Worm (Caenorhabditis elegans) whole organism, L1 larva: ENCODE data around the gene R12B2.6.

Experiments
- C16A3.4 ChIP-seq: fragments of 150-350 bp; optimal IDR thresholded peaks from 2 replicates; lab custom pipeline; 2014; ENCODE audit warnings: missing biosample characterization, missing genetic modification characterization
- aly-2 ChIP-seq: fragments of 150-350 bp; optimal IDR thresholded peaks from 2 replicates; lab custom pipeline; 2014; ENCODE audit warnings: missing biosample characterization, missing genetic modification characterization
- ama-1 ChIP-seq: fragments of 150-350 bp; optimal IDR thresholded peaks from 2 replicates; lab custom pipeline; 2014
- blmp-1 ChIP-seq: fragments of 150-350 bp; optimal IDR thresholded peaks from 2 replicates; lab custom pipeline; 2014; ENCODE audit warnings: missing biosample characterization, missing genetic modification characterization
- ceh-82 ChIP-seq, 3 experiments: fragments of 150-350 bp in 1 of 3; sonication (generic microtip) in 2 of 3; optimal IDR thresholded peaks; 2 replicates each; lab custom pipeline; 2014 to 2017; ENCODE audit warnings: missing biosample characterization in 3 of 3, missing genetic modification characterization in 3 of 3
- ces-1 ChIP-seq: fragments of 150-350 bp; optimal IDR thresholded peaks from 2 replicates; lab custom pipeline; 2014; ENCODE audit warnings: missing biosample characterization, missing genetic modification reagents, missing genetic modification characterization
- dpl-1 ChIP-seq, 3 experiments: fragments of 150-350 bp in 2 of 3; sonication (generic microtip) in 1 of 3; optimal IDR thresholded peaks; 2 replicates each; lab custom pipeline; 2014 to 2017; ENCODE audit warnings: missing biosample characterization in 3 of 3, missing genetic modification characterization in 3 of 3, missing genetic modification reagents in 3 of 3
- dsc-1 ChIP-seq: sonication (generic microtip); optimal IDR thresholded peaks from 2 replicates; lab custom pipeline; 2016; ENCODE audit warnings: mild to moderate bottlenecking, missing genetic modification characterization, missing compliant biosample characterization
- efl-1 ChIP-seq, 4 experiments: fragments of 150-350 bp; optimal IDR thresholded peaks in 3 of 4; peaks in 1 of 4; 1 replicate in 1 of 4; 2 replicates in 3 of 4; lab custom pipeline; 2014; ENCODE audit warnings: missing biosample characterization in 2 of 4, missing genetic modification characterization in 2 of 4, missing genetic modification reagents in 2 of 4
- efl-3 ChIP-seq: fragments of 200-800 bp; sonication (Bioruptor generic); optimal IDR thresholded peaks from 2 replicates; lab custom pipeline; 2018; ENCODE audit warnings: mild to moderate bottlenecking, missing genetic modification characterization, missing compliant biosample characterization
- egl-13 ChIP-seq: sonication (generic microtip); optimal IDR thresholded peaks from 2 replicates; lab custom pipeline; 2016; ENCODE audit warnings: missing genotype, missing genetic modification reagents, missing genetic modification characterization, missing compliant biosample characterization
- egl-27 ChIP-seq, 2 experiments: fragments of 150-350 bp in 1 of 2; sonication (generic microtip); optimal IDR thresholded peaks; 3 replicates each; lab custom pipeline; 2017 to 2018; ENCODE audit warnings: missing biosample characterization in 2 of 2, missing genetic modification characterization in 2 of 2, missing genetic modification reagents in 2 of 2
- elt-2 ChIP-seq: sonication (generic microtip); optimal IDR thresholded peaks from 2 replicates; lab custom pipeline; 2016; ENCODE audit warnings: missing genetic modification characterization, mild to moderate bottlenecking, inconsistent platforms, missing compliant biosample characterization, missing genetic modification reagents
- elt-3 ChIP-seq, 6 experiments: fragments of 150-350 bp in 1 of 6; sonication (generic microtip); optimal IDR thresholded peaks; 2 replicates each; lab custom pipeline; 2017 to 2018; ENCODE audit warnings: missing biosample characterization in 6 of 6, missing genetic modification characterization in 6 of 6, inconsistent platforms in 1 of 6
- fkh-10 ChIP-seq: sonication (generic microtip); optimal IDR thresholded peaks from 2 replicates; lab custom pipeline; 2017; ENCODE audit warnings: missing biosample characterization, missing genetic modification reagents, missing genetic modification characterization
- fos-1 ChIP-seq: fragments of 150-350 bp; optimal IDR thresholded peaks from 2 replicates; lab custom pipeline; 2014; ENCODE audit warnings: missing biosample characterization, missing genetic modification characterization
- hlh-4 ChIP-seq: sonication (generic microtip); optimal IDR thresholded peaks from 2 replicates; lab custom pipeline; 2016; ENCODE audit warnings: mild to moderate bottlenecking, missing genetic modification characterization, missing compliant biosample characterization
- hpl-2 ChIP-seq: fragments of 150-350 bp; optimal IDR thresholded peaks from 2 replicates; lab custom pipeline; 2014; ENCODE audit warnings: missing biosample characterization, missing genetic modification reagents, missing genetic modification characterization
- jun-1 ChIP-seq: fragments of 150-350 bp; optimal IDR thresholded peaks from 2 replicates; lab custom pipeline; 2014; ENCODE audit warnings: missing biosample characterization, missing genetic modification reagents, missing genetic modification characterization
- lin-13 ChIP-seq: fragments of 150-350 bp; optimal IDR thresholded peaks from 2 replicates; lab custom pipeline; 2014; ENCODE audit warnings: missing biosample characterization, missing genetic modification reagents, missing genetic modification characterization
- lin-14 ChIP-seq: fragments of 200-800 bp; sonication (Bioruptor generic); optimal IDR thresholded peaks from 2 replicates; lab custom pipeline; 2018; ENCODE audit warnings: mild to moderate bottlenecking, missing genetic modification characterization, moderate library complexity, missing compliant biosample characterization
- lsy-2 ChIP-seq, 2 experiments: fragments of 150-350 bp; optimal IDR thresholded peaks; 2 replicates each; lab custom pipeline; 2014; ENCODE audit warnings: missing biosample characterization in 2 of 2, missing genetic modification characterization in 2 of 2
- mab-9 ChIP-seq: fragments of 200-800 bp; sonication (Bioruptor generic); IDR thresholded peaks from 2 replicates; pipeline ENCODE4 v1.3.6; 2022; ENCODE audit warnings: missing genetic modification reagents, missing genetic modification characterization, missing compliant biosample characterization
- mdl-1 ChIP-seq, 2 experiments: fragments of 150-350 bp; optimal IDR thresholded peaks; 2 replicates each; lab custom pipeline; 2014 to 2017; ENCODE audit warnings: missing biosample characterization in 2 of 2, missing genetic modification characterization in 2 of 2, inconsistent platforms in 1 of 2
- mef-2 ChIP-seq: fragments of 150-350 bp; optimal IDR thresholded peaks from 2 replicates; lab custom pipeline; 2014; ENCODE audit warnings: missing biosample characterization, missing genetic modification characterization
- nhr-11 ChIP-seq: fragments of 150-350 bp; optimal IDR thresholded peaks from 2 replicates; lab custom pipeline; 2014; ENCODE audit warnings: missing biosample characterization, missing genetic modification characterization
- nhr-12 ChIP-seq: sonication (generic microtip); optimal IDR thresholded peaks from 2 replicates; lab custom pipeline; 2017; ENCODE audit warnings: missing biosample characterization, missing genetic modification characterization
- nhr-237 ChIP-seq: fragments of 150-350 bp; optimal IDR thresholded peaks from 2 replicates; lab custom pipeline; 2014; ENCODE audit warnings: missing biosample characterization, missing genetic modification characterization
- nhr-71 ChIP-seq: sonication (generic microtip); optimal IDR thresholded peaks from 2 replicates; lab custom pipeline; 2016; ENCODE audit warnings: mild to moderate bottlenecking, missing genetic modification characterization, moderate library complexity, missing compliant biosample characterization
- nhr-77 ChIP-seq: fragments of 150-350 bp; optimal IDR thresholded peaks from 2 replicates; lab custom pipeline; 2014; ENCODE audit warnings: missing biosample characterization, missing genetic modification characterization
- nhr-85 ChIP-seq: sonication (generic microtip); peaks from one replicate; lab custom pipeline; 2016; ENCODE audit warnings: missing genetic modification characterization, inconsistent platforms, missing compliant biosample characterization
- pag-3 ChIP-seq: sonication (generic microtip); optimal IDR thresholded peaks from 2 replicates; lab custom pipeline; 2017; ENCODE audit warnings: missing genetic modification characterization, mild to moderate bottlenecking, missing compliant biosample characterization, antibody characterized with exemption, borderline replicate concordance; ENCODE audit not compliant: insufficient read depth
- pqm-1 ChIP-seq: sonication (generic microtip); optimal IDR thresholded peaks from 3 replicates; lab custom pipeline; 2017; ENCODE audit warnings: missing biosample characterization, missing genetic modification characterization
- rnt-1 ChIP-seq: sonication (generic microtip); optimal IDR thresholded peaks from 2 replicates; lab custom pipeline; 2016; ENCODE audit warnings: mild to moderate bottlenecking, missing genetic modification characterization, moderate library complexity, missing compliant biosample characterization
- skn-1 ChIP-seq: fragments of 150-350 bp; optimal IDR thresholded peaks from 2 replicates; lab custom pipeline; 2014; ENCODE audit warnings: missing biosample characterization, missing genetic modification characterization
- snpc-4 ChIP-seq: fragments of 150-350 bp; optimal IDR thresholded peaks from 2 replicates; lab custom pipeline; 2014; ENCODE audit warnings: missing biosample characterization, missing genetic modification characterization
- snu-23 ChIP-seq: sonication (generic microtip); optimal IDR thresholded peaks from 2 replicates; lab custom pipeline; 2016; ENCODE audit warnings: missing genetic modification characterization, missing compliant biosample characterization
- sptf-1 ChIP-seq: fragments of 150-350 bp; optimal IDR thresholded peaks from 2 replicates; lab custom pipeline; 2014; ENCODE audit warnings: missing biosample characterization, missing genetic modification characterization
- sup-37 ChIP-seq: fragments of 200-800 bp; sonication (Bioruptor generic); optimal IDR thresholded peaks from 2 replicates; lab custom pipeline; 2018; ENCODE audit warnings: mild to moderate bottlenecking, missing genetic modification characterization, missing compliant biosample characterization
- swsn-7 ChIP-seq: sonication (generic microtip); optimal IDR thresholded peaks from 2 replicates; lab custom pipeline; 2016; ENCODE audit warnings: missing genetic modification characterization, missing compliant biosample characterization
- unc-30 ChIP-seq: sonication (generic microtip); optimal IDR thresholded peaks from 2 replicates; lab custom pipeline; 2017; ENCODE audit warnings: missing biosample characterization, missing genetic modification characterization
- unc-62 ChIP-seq: fragments of 150-350 bp; optimal IDR thresholded peaks from 2 replicates; lab custom pipeline; 2014; ENCODE audit warnings: missing biosample characterization, missing genetic modification reagents, missing genetic modification characterization
- vab-15 ChIP-seq: sonication (generic microtip); optimal IDR thresholded peaks from 2 replicates; lab custom pipeline; 2017; ENCODE audit warnings: missing genotype, mild to moderate bottlenecking, missing genetic modification characterization, missing compliant biosample characterization
- xbp-1 ChIP-seq: sonication (generic microtip); optimal IDR thresholded peaks from 2 replicates; lab custom pipeline; 2016; ENCODE audit warnings: missing genetic modification characterization, missing compliant biosample characterization
- zip-4 ChIP-seq: fragments of 200-800 bp; sonication (Bioruptor generic); optimal IDR thresholded peaks from 2 replicates; lab custom pipeline; 2018; ENCODE audit warnings: mild to moderate bottlenecking, missing genetic modification characterization, moderate library complexity, missing compliant biosample characterization
- ztf-11 ChIP-seq, 2 experiments: sonication (generic microtip); optimal IDR thresholded peaks; 2 replicates each; lab custom pipeline; 2016 to 2017; ENCODE audit warnings: missing genetic modification characterization in 2 of 2, missing biosample characterization in 1 of 2, missing compliant biosample characterization in 1 of 2
- ztf-4 ChIP-seq: fragments of 150-350 bp; optimal IDR thresholded peaks from 2 replicates; lab custom pipeline; 2014; ENCODE audit warnings: missing biosample characterization, missing genetic modification characterization

Gene R12B2.6

DNA sequence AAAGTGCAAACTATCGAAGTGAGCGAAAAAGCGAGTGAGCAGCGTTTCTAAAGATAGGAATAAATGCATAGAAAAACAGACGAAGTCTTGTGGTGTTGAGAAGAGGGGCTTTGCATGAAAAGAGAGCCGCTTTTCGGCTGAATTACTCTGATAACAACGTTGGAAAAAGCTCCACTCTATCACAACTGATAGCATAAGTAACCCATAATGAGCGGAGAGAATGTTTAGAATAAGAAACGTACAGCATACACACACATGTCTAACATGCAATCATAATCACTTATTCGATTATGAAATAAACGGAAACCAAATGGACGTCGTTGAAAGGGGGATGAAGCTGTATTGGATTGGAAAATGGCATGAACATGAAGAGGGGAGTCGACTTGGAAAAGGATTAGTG lies 6.3 kb upstream of the R12B2.6 start (continued):
- TF ChIP-seq unc-30 (tag; lab: Kevin White, UChicago) (no peak), lsy-2 (tag; optimal IDR thresholded peaks at IDR 0.05; lab: Kevin White, UChicago) (peak in 1 of 2 experiments; percentile 11), egl-13 (tag; lab: Kevin White, UChicago) (peak; percentile 11), lin-14 (GFP tag; lab: Kevin White, UChicago) (peak; percentile 7), dpl-1 (GFP tag; optimal IDR thresholded peaks at IDR 0.05; lab: Kevin White, UChicago) (peak in 1 of 3 experiments; percentile 3)

DNA sequence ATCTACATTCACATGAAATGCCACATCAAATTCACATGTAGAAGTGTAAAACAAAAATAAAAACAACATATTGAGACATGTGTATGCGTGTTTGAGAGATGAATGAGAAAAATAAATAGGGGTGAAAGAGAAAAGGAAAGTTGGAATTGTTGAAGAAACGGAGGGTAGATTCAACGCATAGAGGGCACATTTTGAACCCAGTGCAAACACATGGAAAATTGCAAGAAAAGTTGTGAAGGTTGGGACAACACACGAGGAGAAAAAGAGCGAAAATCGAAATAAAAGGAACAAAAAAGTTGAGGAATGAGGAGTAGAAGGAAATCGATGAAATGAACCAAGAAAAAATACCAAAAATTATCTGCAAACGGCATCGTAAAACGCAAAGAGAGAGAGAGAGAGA lies 5.6 kb upstream of the R12B2.6 start:
- TF ChIP-seq lin-14 (GFP tag; lab: Kevin White, UChicago) (peak; percentile 9), elt-3 (tag; optimal IDR thresholded peaks at IDR 0.05; lab: Kevin White, UChicago) (no peak), efl-3 (GFP tag; lab: Kevin White, UChicago) (no peak), unc-62 (GFP tag; lab: Kevin White, UChicago) (no peak), blmp-1 (tag; lab: Kevin White, UChicago) (peak; percentile 57), ceh-82 (tag; optimal IDR thresholded peaks at IDR 0.05; lab: Kevin White, UChicago) (no peak), C16A3.4 (tag; lab: Kevin White, UChicago) (no peak), dsc-1 (tag; lab: Kevin White, UChicago) (peak; percentile 57), ces-1 (GFP tag; lab: Kevin White, UChicago) (no peak), skn-1 (tag; lab: Kevin White, UChicago) (no peak), unc-30 (tag; lab: Kevin White, UChicago) (no peak), fos-1 (tag; lab: Kevin White, UChicago) (no peak), mab-9 (GFP tag; lab: Robert Waterston, UW) (no peak)

DNA sequence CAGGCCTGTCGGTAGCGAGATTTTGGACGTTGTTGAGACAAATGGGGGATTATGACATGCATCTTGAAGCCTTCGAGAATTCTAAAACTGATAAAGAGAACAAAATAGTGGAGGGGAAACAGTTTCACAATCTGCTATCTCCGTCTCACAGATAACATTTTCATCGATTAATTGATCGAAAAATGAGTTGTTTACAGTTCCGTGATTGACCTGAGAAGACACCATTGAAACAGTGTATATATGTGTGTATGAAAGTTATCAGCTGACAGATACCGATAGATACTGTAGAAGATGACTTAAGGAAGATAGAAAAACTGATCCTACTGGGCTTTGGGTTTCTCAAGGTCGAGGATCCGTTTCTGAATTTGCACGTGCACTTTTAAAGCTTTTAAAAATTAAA lies 5.2 kb upstream of the R12B2.6 start:
- TF ChIP-seq nhr-11 (no peak), skn-1 (tag; lab: Kevin White, UChicago) (no peak), fos-1 (tag; lab: Kevin White, UChicago) (no peak), nhr-71 (tag; lab: Kevin White, UChicago) (peak; percentile 59), xbp-1 (tag; lab: Kevin White, UChicago) (no peak), sup-37 (no peak), hpl-2 (GFP tag; lab: Kevin White, UChicago) (peak; percentile 24), ztf-11 (tag; optimal IDR thresholded peaks at IDR 0.05; lab: Kevin White, UChicago) (no peak), fkh-10 (GFP tag; lab: Kevin White, UChicago) (no peak), hlh-4 (tag; lab: Kevin White, UChicago) (no peak), pag-3 (no peak), jun-1 (tag; lab: Kevin White, UChicago) (no peak), elt-2 (tag; lab: Kevin White, UChicago) (peak; percentile 75), efl-1 (optimal IDR thresholded peaks at IDR 0.05; lab: Kevin White, UChicago) (no peak), efl-1 (GFP tag; optimal IDR thresholded peaks at IDR 0.05 in 1 of 2; lab: Kevin White, UChicago) (no peak), C16A3.4 (tag; lab: Kevin White, UChicago) (no peak), mdl-1 (tag; optimal IDR thresholded peaks at IDR 0.05; lab: Kevin White, UChicago) (no peak), aly-2 (tag; lab: Kevin White, UChicago) (no peak), nhr-237 (tag; lab: Kevin White, UChicago) (no peak), ces-1 (GFP tag; lab: Kevin White, UChicago) (no peak), lin-14 (GFP tag; lab: Kevin White, UChicago) (peak; percentile 25), vab-15 (tag; lab: Kevin White, UChicago) (no peak), ama-1 (lab: Kevin White, UChicago) (no peak), pqm-1 (tag; lab: Kevin White, UChicago) (no peak), mef-2 (tag; lab: Kevin White, UChicago) (no peak), egl-27 (tag; optimal IDR thresholded peaks at IDR 0.05; lab: Kevin White, UChicago) (no peak), rnt-1 (tag; lab: Kevin White, UChicago) (no peak), sptf-1 (no peak), ztf-4 (tag; lab: Kevin White, UChicago) (no peak), dpl-1 (GFP tag; optimal IDR thresholded peaks at IDR 0.05; lab: Kevin White, UChicago) (peak in 1 of 3 experiments; percentile 7), snu-23 (GFP tag; lab: Kevin White, UChicago) (peak; percentile 9), dsc-1 (tag; lab: Kevin White, UChicago) (no peak), nhr-77 (tag; lab: Kevin White, UChicago) (no peak), unc-30 (tag; lab: Kevin White, UChicago) (no peak), swsn-7 (no peak), nhr-12 (tag; lab: Kevin White, UChicago) (no peak), lin-13 (no peak), nhr-85 (peak; percentile 72), mab-9 (GFP tag; lab: Robert Waterston, UW) (no peak), zip-4 (no peak), snpc-4 (tag; lab: Kevin White, UChicago) (no peak), unc-62 (GFP tag; lab: Kevin White, UChicago) (no peak)
